Worm (Caenorhabditis elegans) whole organism, midembryonic: ENCODE data around the gene F31F6.3.

ENCODE experiments used
- T22C8.4 ChIP-seq: fragments of 200-800 bp; sonication (Bioruptor generic); IDR thresholded peaks from 2 replicates; pipeline ENCODE4 v1.3.6; 2022; ENCODE audit warnings: missing genetic modification characterization, missing compliant biosample characterization
- cog-1 ChIP-seq: sonication (generic microtip); optimal IDR thresholded peaks from 2 replicates; lab custom pipeline; 2016; ENCODE audit warnings: missing genetic modification characterization, missing compliant biosample characterization
- flt-1 ChIP-seq: fragments of 200-800 bp; sonication (Bioruptor generic); IDR thresholded peaks from 2 replicates; pipeline ENCODE4 v1.3.6; 2022; ENCODE audit warnings: missing genetic modification characterization, missing compliant biosample characterization
- klf-2 ChIP-seq: fragments of 200-800 bp; sonication (Bioruptor generic); conservative IDR thresholded peaks from 2 replicates; pipeline ENCODE4 v1.3.6; 2022; ENCODE audit warnings: missing genetic modification reagents, missing genetic modification characterization, missing compliant biosample characterization
- med-1 ChIP-seq: sonication (generic microtip); optimal IDR thresholded peaks from 2 replicates; lab custom pipeline; 2017; ENCODE audit warnings: missing genetic modification characterization, mild to moderate bottlenecking, missing compliant biosample characterization, antibody characterized with exemption, missing genetic modification reagents; ENCODE audit not compliant: insufficient read depth
- ref-1 ChIP-seq: fragments of 200-800 bp; sonication (Bioruptor generic); conservative IDR thresholded peaks from 2 replicates; pipeline ENCODE4 v1.3.6; 2022; ENCODE audit warnings: missing genetic modification reagents, missing genetic modification characterization, missing compliant biosample characterization
- tab-1 ChIP-seq: fragments of 200-800 bp; sonication (Bioruptor generic); IDR thresholded peaks from 2 replicates; pipeline ENCODE4 v1.3.6; 2022; ENCODE audit warnings: missing genetic modification characterization, missing compliant biosample characterization
- ztf-23 ChIP-seq: fragments of 200-800 bp; sonication (Bioruptor generic); IDR thresholded peaks from 2 replicates; pipeline ENCODE4 v1.3.6; 2022; ENCODE audit warnings: missing genetic modification reagents, missing genetic modification characterization, missing compliant biosample characterization
- ztf-29 ChIP-seq: fragments of 200-800 bp; sonication (Bioruptor generic); IDR thresholded peaks from 2 replicates; pipeline ENCODE4 v1.3.6; 2022; ENCODE audit warnings: missing genetic modification reagents, missing genetic modification characterization, missing compliant biosample characterization

F31F6.3 gene

ce11 chrX:14842846-14843369 is 29.8 kb downstream of the F31F6.3 start:
- TF ChIP-seq med-1 (GFP tag; lab: Kevin White, UChicago) = no peak
- TF ChIP-seq cog-1 (tag; lab: Kevin White, UChicago) = no peak
- no peak for TF ChIP-seq klf-2 (GFP tag; lab: Robert Waterston, UW)
- no peak for TF ChIP-seq tab-1 (GFP tag; lab: Robert Waterston, UW)
- no peak for TF ChIP-seq ztf-23 (GFP tag; lab: Robert Waterston, UW)

- TF ChIP-seq T22C8.4 (GFP tag; lab: Robert Waterston, UW) = no peak
- TF ChIP-seq med-1 (GFP tag; lab: Kevin White, UChicago) = no peak
- TF ChIP-seq ztf-23 (GFP tag; lab: Robert Waterston, UW) = 0 out of 2 replicates have a peak, but pooled peaks have one; percentile 42
- TF ChIP-seq flt-1 (GFP tag; lab: Robert Waterston, UW) = peak; percentile 47; the same call in 1 of the 2 replicates
- TF ChIP-seq ref-1 (GFP tag; lab: Robert Waterston, UW) = no peak
- TF ChIP-seq ztf-29 (GFP tag; lab: Robert Waterston, UW) = 0 out of 2 replicates have a peak, but pooled peaks have one; percentile 7
- TF ChIP-seq cog-1 (tag; lab: Kevin White, UChicago) = peak; percentile 75
- TF ChIP-seq klf-2 (GFP tag; lab: Robert Waterston, UW) = no peak
- no peak for TF ChIP-seq tab-1 (GFP tag; lab: Robert Waterston, UW)
These were observed 31.6 kb downstream of the F31F6.3 start for ce11 chrX:14841030-14841429.

- TF ChIP-seq med-1 (GFP tag; lab: Kevin White, UChicago) (no peak), ztf-29 (GFP tag; lab: Robert Waterston, UW) (no peak), ztf-23 (GFP tag; lab: Robert Waterston, UW) (no peak), ref-1 (GFP tag; lab: Robert Waterston, UW) (no peak), klf-2 (GFP tag; lab: Robert Waterston, UW) (no peak), cog-1 (tag; lab: Kevin White, UChicago) (no peak), tab-1 (GFP tag; lab: Robert Waterston, UW) (no peak), T22C8.4 (GFP tag; lab: Robert Waterston, UW) (no peak), flt-1 (GFP tag; lab: Robert Waterston, UW) (no peak)
These were observed 34.3 kb downstream of the F31F6.3 start for ce11 chrX:14838339-14838738.

ce11 chrX:14831531-14831930 is 41.1 kb downstream of the F31F6.3 start, which contains the start of gene dpf-2:
Gene dpf-2 (plus strand): TSS chrX:14831831.
- TF ChIP-seq klf-2 (GFP tag; lab: Robert Waterston, UW) (no peak), flt-1 (GFP tag; lab: Robert Waterston, UW) (no peak), T22C8.4 (GFP tag; lab: Robert Waterston, UW) (no peak), tab-1 (GFP tag; lab: Robert Waterston, UW) (no peak), ztf-29 (GFP tag; lab: Robert Waterston, UW) (no peak), cog-1 (tag; lab: Kevin White, UChicago) (no peak), ref-1 (GFP tag; lab: Robert Waterston, UW) (no peak), ztf-23 (GFP tag; lab: Robert Waterston, UW) (no peak), med-1 (GFP tag; lab: Kevin White, UChicago) (no peak)

ce11 chrX:14828766-14829165 is 43.9 kb downstream of the F31F6.3 start:
- TF ChIP-seq flt-1 (GFP tag; lab: Robert Waterston, UW) (no peak), ztf-23 (GFP tag; lab: Robert Waterston, UW) (no peak), T22C8.4 (GFP tag; lab: Robert Waterston, UW) (no peak), klf-2 (GFP tag; lab: Robert Waterston, UW) (no peak), med-1 (GFP tag; lab: Kevin White, UChicago) (no peak), tab-1 (GFP tag; lab: Robert Waterston, UW) (no peak), cog-1 (tag; lab: Kevin White, UChicago) (no peak), ref-1 (GFP tag; lab: Robert Waterston, UW) (no peak)

ce11 chrX:14824490-14825050 is 48.1 kb downstream of the F31F6.3 start, which contains the start of gene mbk-1:
Gene mbk-1 (minus strand): TSS chrX:14824540.
- peak; percentile 65 for TF ChIP-seq cog-1 (tag; lab: Kevin White, UChicago)
- no peak for TF ChIP-seq ref-1 (GFP tag; lab: Robert Waterston, UW)
- TF ChIP-seq tab-1 (GFP tag; lab: Robert Waterston, UW) = no peak
- TF ChIP-seq flt-1 (GFP tag; lab: Robert Waterston, UW) = no peak
- TF ChIP-seq klf-2 (GFP tag; lab: Robert Waterston, UW) = no peak
- TF ChIP-seq med-1 (GFP tag; lab: Kevin White, UChicago) = no peak
